Worm (Caenorhabditis elegans) whole organism, L1 larva: ENCODE results near the gene K09D9.1.

Experiments
- ceh-82 ChIP-seq, 3 experiments: fragments of 150-350 bp in 1 of 3; sonication (generic microtip) in 2 of 3; optimal IDR thresholded peaks; 2 replicates each; lab custom pipeline; 2014 to 2017; ENCODE audit warnings: missing biosample characterization in 3 of 3, missing genetic modification characterization in 3 of 3
- egl-27 ChIP-seq, 2 experiments: fragments of 150-350 bp in 1 of 2; sonication (generic microtip); optimal IDR thresholded peaks; 3 replicates each; lab custom pipeline; 2017 to 2018; ENCODE audit warnings: missing biosample characterization in 2 of 2, missing genetic modification characterization in 2 of 2, missing genetic modification reagents in 2 of 2
- elt-2 ChIP-seq: sonication (generic microtip); optimal IDR thresholded peaks from 2 replicates; lab custom pipeline; 2016; ENCODE audit warnings: missing genetic modification characterization, mild to moderate bottlenecking, inconsistent platforms, missing compliant biosample characterization, missing genetic modification reagents
- fos-1 ChIP-seq: fragments of 150-350 bp; optimal IDR thresholded peaks from 2 replicates; lab custom pipeline; 2014; ENCODE audit warnings: missing biosample characterization, missing genetic modification characterization
- lin-13 ChIP-seq: fragments of 150-350 bp; optimal IDR thresholded peaks from 2 replicates; lab custom pipeline; 2014; ENCODE audit warnings: missing biosample characterization, missing genetic modification reagents, missing genetic modification characterization
- lin-14 ChIP-seq: fragments of 200-800 bp; sonication (Bioruptor generic); optimal IDR thresholded peaks from 2 replicates; lab custom pipeline; 2018; ENCODE audit warnings: mild to moderate bottlenecking, missing genetic modification characterization, moderate library complexity, missing compliant biosample characterization
- lin-39 ChIP-seq: fragments of 150-350 bp; optimal IDR thresholded peaks from 2 replicates; lab custom pipeline; 2014; ENCODE audit warnings: missing biosample characterization, missing genetic modification reagents, missing genetic modification characterization
- lsy-2 ChIP-seq, 2 experiments: fragments of 150-350 bp; optimal IDR thresholded peaks; 2 replicates each; lab custom pipeline; 2014; ENCODE audit warnings: missing biosample characterization in 2 of 2, missing genetic modification characterization in 2 of 2
- mef-2 ChIP-seq: fragments of 150-350 bp; optimal IDR thresholded peaks from 2 replicates; lab custom pipeline; 2014; ENCODE audit warnings: missing biosample characterization, missing genetic modification characterization
- nhr-28 ChIP-seq: fragments of 150-350 bp; optimal IDR thresholded peaks from 2 replicates; lab custom pipeline; 2014; ENCODE audit warnings: missing biosample characterization, missing genetic modification characterization
- nhr-85 ChIP-seq: sonication (generic microtip); peaks from one replicate; lab custom pipeline; 2016; ENCODE audit warnings: missing genetic modification characterization, inconsistent platforms, missing compliant biosample characterization
- skn-1 ChIP-seq: fragments of 150-350 bp; optimal IDR thresholded peaks from 2 replicates; lab custom pipeline; 2014; ENCODE audit warnings: missing biosample characterization, missing genetic modification characterization
- snpc-4 ChIP-seq: fragments of 150-350 bp; optimal IDR thresholded peaks from 2 replicates; lab custom pipeline; 2014; ENCODE audit warnings: missing biosample characterization, missing genetic modification characterization
- unc-130 ChIP-seq: fragments of 150-350 bp; optimal IDR thresholded peaks from 2 replicates; lab custom pipeline; 2017; ENCODE audit warnings: missing biosample characterization, missing genetic modification characterization, inconsistent platforms

DNA sequence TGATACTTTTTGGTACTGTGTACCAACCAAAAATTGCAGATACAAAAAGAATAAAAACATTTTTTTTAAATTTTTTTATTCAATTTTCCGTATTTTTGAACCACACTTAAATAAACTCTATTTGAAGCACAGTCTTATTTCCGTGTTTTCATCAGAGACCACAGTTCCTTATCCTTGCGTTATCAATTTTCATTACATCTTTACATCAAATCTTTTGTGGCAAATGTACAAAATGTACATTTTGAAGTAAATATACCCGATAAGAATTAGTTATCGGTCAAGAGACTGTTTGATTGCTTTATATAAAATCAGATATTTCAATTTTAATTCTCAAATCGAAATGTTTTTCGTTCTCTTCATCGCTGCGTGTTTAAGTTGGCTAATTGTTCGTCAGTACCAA is 2.5 kb upstream of the K09D9.1 start, which contains the start of gene cyp-35A3:
- TF ChIP-seq nhr-28 (tag; lab: Kevin White, UChicago) (no peak), egl-27 (tag; optimal IDR thresholded peaks at IDR 0.05; lab: Kevin White, UChicago) (no peak), lsy-2 (tag; optimal IDR thresholded peaks at IDR 0.05; lab: Kevin White, UChicago) (no peak), mef-2 (tag; lab: Kevin White, UChicago) (no peak), lin-39 (no peak), elt-2 (no peak), fos-1 (tag; lab: Kevin White, UChicago) (no peak), ceh-82 (tag; optimal IDR thresholded peaks at IDR 0.05; lab: Kevin White, UChicago) (no peak), snpc-4 (tag; lab: Kevin White, UChicago) (no peak), lin-13 (GFP tag; lab: Kevin White, UChicago) (no peak), unc-130 (tag; lab: Kevin White, UChicago) (no peak), nhr-85 (tag; lab: Kevin White, UChicago) (no peak), lin-14 (GFP tag; lab: Kevin White, UChicago) (no peak), skn-1 (tag; lab: Kevin White, UChicago) (no peak)
